Worm (Caenorhabditis elegans) whole organism, L4 larva: ENCODE measurements around the gene fbxa-74.

ENCODE experiments used
- D1046.2 ChIP-seq: fragments of 200-800 bp; sonication (Bioruptor generic); IDR thresholded peaks from 2 replicates; pipeline ENCODE4 v1.3.6; 2022; ENCODE audit warnings: missing genetic modification characterization, missing compliant biosample characterization
- lin-15B ChIP-seq: fragments of 150-350 bp; sonication (generic microtip); optimal IDR thresholded peaks from 3 replicates; lab custom pipeline; 2014; ENCODE audit warnings: missing biosample characterization, missing genetic modification characterization
- lin-39 ChIP-seq: fragments of 150-350 bp; optimal IDR thresholded peaks from 2 replicates; lab custom pipeline; 2014; ENCODE audit warnings: missing biosample characterization, missing genetic modification reagents, missing genetic modification characterization
- mdl-1 ChIP-seq, 2 experiments: fragments of 150-350 bp in 1 of 2; sonication (generic microtip) in 1 of 2; optimal IDR thresholded peaks; 2 replicates each; lab custom pipeline; 2014 to 2017; ENCODE audit warnings: missing biosample characterization in 2 of 2, missing genetic modification characterization in 2 of 2
- nhr-11 ChIP-seq: fragments of 150-350 bp; optimal IDR thresholded peaks from 2 replicates; lab custom pipeline; 2014; ENCODE audit warnings: missing biosample characterization, missing genetic modification characterization
- nhr-237 ChIP-seq: sonication (generic microtip); optimal IDR thresholded peaks from 2 replicates; lab custom pipeline; 2017; ENCODE audit warnings: missing biosample characterization, missing genetic modification characterization
- nhr-25 ChIP-seq: sonication (generic microtip); optimal IDR thresholded peaks from 2 replicates; lab custom pipeline; 2017; ENCODE audit warnings: missing genetic modification characterization, mild to moderate bottlenecking, missing compliant biosample characterization, antibody characterized with exemption, moderate library complexity, borderline replicate concordance; ENCODE audit not compliant: insufficient read depth
- unc-62 ChIP-seq, 3 experiments: fragments of 150-350 bp in 1 of 3; sonication (generic microtip); optimal IDR thresholded peaks in 2 of 3; peaks in 1 of 3; 1 replicate in 1 of 3; 2 replicates in 2 of 3; lab custom pipeline; 2014 to 2017; ENCODE audit warnings: missing biosample characterization in 3 of 3, missing genetic modification characterization in 3 of 3, missing genetic modification reagents in 3 of 3, missing genotype in 1 of 3

DNA sequence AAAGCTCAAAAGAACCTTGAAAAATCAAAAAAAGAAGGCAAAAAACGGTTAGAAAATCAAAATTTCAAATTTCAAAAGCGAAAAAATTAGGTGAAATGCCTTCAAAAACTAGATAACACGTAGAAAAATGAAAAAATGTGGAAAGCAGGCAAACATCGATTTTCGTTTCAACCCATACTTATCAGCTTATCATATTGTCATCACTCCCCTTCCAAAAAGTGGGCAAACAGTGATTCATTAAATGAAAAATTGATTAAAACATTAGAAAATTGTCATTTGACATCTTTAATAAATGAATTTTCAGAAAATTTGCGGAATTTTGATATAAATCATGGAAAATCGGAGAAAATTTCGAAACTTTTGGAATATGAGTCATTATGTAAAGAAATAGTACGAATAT is 37.8 kb downstream of the fbxa-74 start:
- TF ChIP-seq D1046.2: no peak
- no peak for TF ChIP-seq nhr-11 (tag; lab: Kevin White, UChicago)
- no peak for TF ChIP-seq nhr-25
- no peak for TF ChIP-seq nhr-237
- no peak for TF ChIP-seq unc-62 (GFP tag; optimal IDR thresholded peaks at IDR 0.05 in 1 of 2; lab: Kevin White, UChicago)
- no peak for TF ChIP-seq unc-62 (tag; optimal IDR thresholded peaks at IDR 0.05; lab: Kevin White, UChicago)
- no peak for TF ChIP-seq lin-15B (tag; lab: Kevin White, UChicago)
- no peak for TF ChIP-seq lin-39 (tag; lab: Kevin White, UChicago)
- no peak for TF ChIP-seq mdl-1 (tag; optimal IDR thresholded peaks at IDR 0.05; lab: Kevin White, UChicago)
